Worm (Caenorhabditis elegans) whole organism, L2 larva: ENCODE measurements around the gene F43G6.17.

Experiments used
- C34F6.9 ChIP-seq: fragments of 150-350 bp; optimal IDR thresholded peaks from 2 replicates; lab custom pipeline; 2014; ENCODE audit warnings: missing biosample characterization, missing genetic modification characterization
- ama-1 ChIP-seq: fragments of 150-350 bp; optimal IDR thresholded peaks from 2 replicates; lab custom pipeline; 2018; ENCODE audit warnings: inconsistent platforms
- nhr-25 ChIP-seq: fragments of 150-350 bp; sonication (generic microtip); optimal IDR thresholded peaks from 3 replicates; lab custom pipeline; 2014; ENCODE audit warnings: missing biosample characterization, missing genetic modification characterization
- snpc-4 ChIP-seq: fragments of 150-350 bp; optimal IDR thresholded peaks from 2 replicates; lab custom pipeline; 2014; ENCODE audit warnings: missing biosample characterization, missing genetic modification characterization
- unc-62 ChIP-seq: fragments of 150-350 bp; optimal IDR thresholded peaks from 2 replicates; lab custom pipeline; 2014; ENCODE audit warnings: missing biosample characterization, missing genetic modification reagents, missing genetic modification characterization
- zag-1 ChIP-seq: fragments of 150-350 bp; optimal IDR thresholded peaks from 2 replicates; lab custom pipeline; 2014; ENCODE audit warnings: missing biosample characterization, missing genetic modification characterization

DNA sequence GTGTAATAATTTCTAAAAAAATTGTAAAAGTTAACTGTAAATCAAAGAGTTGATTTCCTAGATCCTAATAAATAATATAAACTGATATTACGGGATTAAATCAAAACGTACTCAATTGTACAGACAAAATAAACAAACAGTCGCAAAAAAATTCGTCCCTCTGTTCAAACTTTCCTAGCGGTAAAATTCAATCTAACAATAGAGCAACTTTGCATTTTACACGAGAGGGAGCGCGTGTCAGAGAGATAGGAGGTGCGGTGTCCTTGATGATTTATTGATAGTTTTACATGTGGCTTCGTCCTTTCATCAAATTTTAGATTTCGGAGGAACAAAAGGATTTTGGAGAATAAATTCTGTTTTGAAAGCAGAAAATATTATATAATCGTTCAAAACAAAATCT, 28.1 kb downstream of the F43G6.17 start:
- TF ChIP-seq snpc-4 (tag; lab: Kevin White, UChicago): no peak
- TF ChIP-seq ama-1 (lab: Kevin White, UChicago): no peak
- TF ChIP-seq zag-1 (tag; lab: Kevin White, UChicago): no peak
- no peak for TF ChIP-seq C34F6.9 (tag; lab: Kevin White, UChicago)
- no peak for TF ChIP-seq unc-62 (GFP tag; lab: Kevin White, UChicago)
- TF ChIP-seq nhr-25 (tag; lab: Kevin White, UChicago): peak; percentile 13
